Worm (Caenorhabditis elegans) whole organism, dauer: ENCODE measurements around the gene C05D12.4.

ENCODE experiments used
- unc-62 ChIP-seq: sonication (generic microtip); optimal IDR thresholded peaks from 2 replicates; lab custom pipeline; 2017; ENCODE audit warnings: missing biosample characterization, missing genetic modification reagents, missing genetic modification characterization

The C05D12.4 gene

ce11 chrII:11431584-11431983 is at the start of gene C05D12.4:
TSS of gene C05D12.4 (plus strand) at chrII:11431884.
- TF ChIP-seq unc-62 (GFP tag; lab: Kevin White, UChicago), result no peak

DNA sequence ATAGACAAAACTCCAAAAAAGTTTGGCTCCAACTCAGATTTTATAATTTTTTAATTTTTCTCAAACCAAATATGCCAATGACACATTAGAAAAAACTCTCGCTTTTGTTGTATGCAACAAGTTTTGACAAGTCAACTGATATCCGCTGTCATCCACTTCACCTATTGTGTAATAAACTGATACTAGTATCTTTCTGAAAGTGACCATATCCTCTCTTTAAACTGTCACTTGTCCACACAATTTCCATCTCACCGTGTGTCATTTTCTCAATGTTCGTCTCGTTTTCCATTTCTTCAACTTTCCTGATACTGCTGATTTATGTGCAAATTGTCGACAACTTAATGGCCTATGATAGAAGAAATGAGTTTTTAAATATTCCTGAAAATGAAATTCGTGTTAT is 48.6 kb upstream of the C05D12.4 start, which contains the start of the genes C33B4.5 and C33B4.4:
TSS of gene C33B4.5 (plus strand) at position 270 of the 400 bp plus-strand sequence.
TSS of gene C33B4.4 (minus strand) at position 385 of the 400 bp plus-strand sequence.
- TF ChIP-seq unc-62 (GFP tag; lab: Kevin White, UChicago), result no peak

DNA sequence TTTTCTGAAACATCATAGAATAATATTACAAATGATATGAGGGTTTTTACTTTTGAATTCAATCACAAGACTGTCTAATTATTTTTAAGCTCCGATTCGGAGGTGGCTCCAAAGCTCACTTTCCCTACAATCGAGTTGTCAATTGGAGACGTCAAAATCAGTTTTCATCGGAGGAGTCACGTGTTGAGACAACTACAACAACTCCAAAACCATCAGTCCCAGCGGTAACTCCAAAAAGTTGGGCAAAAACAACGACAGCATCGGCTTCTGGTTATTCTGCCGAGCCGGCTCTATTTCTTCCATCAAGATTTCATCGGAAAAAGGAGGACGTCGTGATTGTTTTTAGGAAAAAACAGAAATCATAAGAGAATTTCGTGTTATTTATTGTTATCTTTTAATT is 47.6 kb upstream of the C05D12.4 start:
- no peak for TF ChIP-seq unc-62 (GFP tag; lab: Kevin White, UChicago)

DNA sequence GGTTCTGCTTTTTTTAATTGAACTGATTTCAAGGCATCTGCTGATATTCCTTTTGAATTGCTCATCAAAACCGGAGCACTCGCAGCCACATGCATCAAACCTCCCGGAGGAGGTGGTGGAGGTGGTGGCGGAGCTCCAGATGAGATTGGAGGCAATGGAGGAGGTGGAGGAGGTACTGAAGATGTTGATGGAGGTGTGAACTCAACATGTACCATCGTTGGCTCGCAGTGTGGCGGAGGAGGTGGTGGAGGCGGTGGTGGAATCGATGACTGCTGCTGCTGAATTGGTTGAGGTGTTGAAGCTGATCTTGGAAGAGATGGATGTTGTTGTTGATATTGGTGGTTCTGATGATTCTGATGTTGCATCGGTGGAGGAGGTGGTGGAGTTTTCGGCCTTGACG is 44.7 kb upstream of the C05D12.4 start:
- no peak for TF ChIP-seq unc-62 (GFP tag; lab: Kevin White, UChicago)

ce11 chrII:11390865-11391264 is 40.8 kb upstream of the C05D12.4 start, which contains the start of gene shn-1:
TSS of gene shn-1 (minus strand) at chrII:11390965.
- no peak for TF ChIP-seq unc-62 (GFP tag; lab: Kevin White, UChicago)

DNA sequence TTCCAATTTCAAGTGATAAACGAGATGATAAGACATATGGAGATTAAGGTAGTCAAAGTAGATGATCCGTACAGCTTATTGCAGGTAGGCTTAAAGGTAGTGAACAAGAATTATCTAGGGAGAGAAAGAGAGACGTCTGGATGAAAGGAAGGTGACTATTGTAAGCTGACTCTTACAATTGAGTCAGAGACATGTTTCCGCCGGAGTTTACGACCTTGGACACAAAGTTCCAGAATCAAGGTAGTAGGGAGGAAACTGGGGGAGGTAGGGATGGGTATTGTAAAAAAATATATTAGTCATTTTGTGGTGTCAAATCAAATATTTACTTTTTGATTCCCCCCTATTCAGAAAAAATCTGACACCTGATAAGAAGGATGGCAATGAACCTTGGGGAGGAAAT is 39.3 kb upstream of the C05D12.4 start:
- no peak for TF ChIP-seq unc-62 (GFP tag; lab: Kevin White, UChicago)

ce11 chrII:11393787-11394186 is 37.9 kb upstream of the C05D12.4 start:
- no peak for TF ChIP-seq unc-62 (GFP tag; lab: Kevin White, UChicago)

DNA sequence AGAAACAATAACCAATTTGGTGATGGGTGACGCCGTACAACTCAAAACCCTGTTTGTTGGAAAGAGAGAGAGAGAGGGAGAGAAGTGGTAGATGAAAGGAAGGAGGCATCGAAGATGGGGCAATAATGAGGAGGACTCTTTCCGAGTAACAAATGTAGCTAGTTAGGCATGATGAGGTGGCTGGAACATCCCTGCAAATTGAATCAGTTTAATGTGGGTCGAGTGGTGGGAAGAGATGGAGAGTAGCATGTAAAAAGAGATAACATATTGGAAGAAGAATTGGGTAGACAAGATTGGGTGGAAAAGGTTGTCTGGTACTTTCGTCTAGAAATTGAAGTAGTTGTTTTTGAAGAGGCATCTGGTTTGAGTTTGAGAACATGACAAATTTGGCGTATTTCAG is 35.5 kb upstream of the C05D12.4 start:
- TF ChIP-seq unc-62 (GFP tag; lab: Kevin White, UChicago), result no peak

- TF ChIP-seq unc-62 (GFP tag; lab: Kevin White, UChicago), result no peak
Measured at ce11 chrII:11398787-11399186, 32.9 kb upstream of the C05D12.4 start.

DNA sequence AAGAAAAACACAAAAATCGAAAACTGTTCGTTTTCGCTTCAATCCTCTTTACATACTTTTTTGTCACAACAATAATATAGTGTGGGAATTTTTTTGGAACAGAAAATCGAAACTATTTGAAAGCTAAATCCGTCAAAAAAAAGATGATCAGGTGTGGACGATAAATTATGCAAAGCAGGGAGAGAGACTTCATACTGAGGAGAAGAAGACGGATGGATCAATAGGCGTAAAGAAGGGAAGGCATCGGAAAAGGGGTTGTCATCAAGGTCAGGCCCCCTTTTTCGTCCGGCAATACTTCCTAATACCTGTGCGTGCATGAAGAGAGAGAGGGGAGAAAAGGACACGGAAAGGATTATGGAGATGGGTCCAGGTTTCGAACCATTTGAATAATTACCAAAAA is 31.3 kb upstream of the C05D12.4 start:
- no peak for TF ChIP-seq unc-62 (GFP tag; lab: Kevin White, UChicago)

DNA sequence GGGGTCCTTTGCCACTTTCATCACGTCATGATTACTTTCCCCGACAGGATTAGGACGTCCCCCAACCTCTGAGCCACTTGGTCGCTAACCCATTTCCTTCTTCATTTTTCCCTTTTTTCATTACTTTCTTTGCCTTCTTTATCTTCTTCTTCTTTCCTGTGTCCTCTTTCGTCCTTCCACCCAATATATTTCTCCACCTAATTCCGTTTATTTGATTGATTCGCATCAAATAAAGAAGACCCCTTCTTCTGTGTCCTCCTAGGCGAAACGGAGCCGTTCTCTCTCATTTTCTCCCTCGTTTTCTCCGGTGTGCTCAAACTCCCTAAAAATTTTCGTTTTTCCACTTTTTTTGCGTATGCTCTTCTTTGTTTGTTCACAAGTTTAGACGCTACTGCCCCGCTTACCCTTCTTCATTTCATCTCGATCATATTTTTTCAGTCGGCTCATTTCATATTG is 22.0 kb upstream of the C05D12.4 start, which contains the start of gene C05D12.7:
TSS of gene C05D12.7 (plus strand) at position 406 of the 456 bp plus-strand sequence.
- TF ChIP-seq unc-62 (GFP tag; lab: Kevin White, UChicago), result no peak

- no peak for TF ChIP-seq unc-62 (GFP tag; lab: Kevin White, UChicago)
Measured at ce11 chrII:11415672-11416071, 16.0 kb upstream of the C05D12.4 start, which contains the start of gene C05D12.1. TSS of gene C05D12.1 (minus strand) at chrII:11415772.

DNA sequence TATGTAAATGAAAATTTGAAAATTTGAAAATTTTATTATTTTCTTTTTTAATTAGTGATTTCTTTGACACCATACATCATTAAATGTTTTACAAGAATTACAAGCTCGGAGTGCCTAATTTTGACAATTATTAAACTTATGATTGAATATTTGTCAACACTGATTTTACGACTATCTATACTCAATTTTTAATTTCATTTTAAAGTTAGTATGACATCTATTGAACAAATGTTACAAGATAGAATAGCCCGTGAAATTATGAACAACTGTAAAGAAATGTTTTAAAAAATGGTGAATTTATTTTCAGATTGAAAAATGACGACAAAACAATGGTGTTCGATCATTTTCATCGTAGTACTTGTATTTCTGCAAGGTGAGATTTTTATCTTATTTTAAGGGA is 13.7 kb upstream of the C05D12.4 start, which contains the start of gene C05D12.2:
TSS of gene C05D12.2 (plus strand) at position 301 of the 400 bp plus-strand sequence.
- TF ChIP-seq unc-62 (GFP tag; lab: Kevin White, UChicago), result no peak

- TF ChIP-seq unc-62 (GFP tag; lab: Kevin White, UChicago), result no peak
Measured at ce11 chrII:11418476-11418875, 13.2 kb upstream of the C05D12.4 start.

DNA sequence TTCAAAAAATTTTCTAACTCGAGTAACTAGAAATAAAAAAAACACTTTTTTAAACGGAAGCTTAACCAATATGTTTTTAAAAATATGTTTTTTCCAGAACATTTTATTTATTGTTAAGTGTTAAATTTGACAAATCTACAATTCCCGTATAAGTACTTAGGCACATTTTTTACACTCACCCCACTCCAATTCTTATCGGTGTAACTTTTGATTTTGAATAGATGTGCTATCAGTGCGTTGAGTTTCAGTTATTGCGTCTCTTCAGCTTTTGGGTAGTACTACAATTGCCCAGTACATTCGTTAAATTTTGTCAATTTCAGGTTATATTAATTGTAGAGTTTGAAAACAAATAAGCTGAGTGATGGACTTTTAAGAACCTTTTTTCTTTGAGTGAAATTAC is 7.7 kb upstream of the C05D12.4 start:
- no peak for TF ChIP-seq unc-62 (GFP tag; lab: Kevin White, UChicago)

DNA sequence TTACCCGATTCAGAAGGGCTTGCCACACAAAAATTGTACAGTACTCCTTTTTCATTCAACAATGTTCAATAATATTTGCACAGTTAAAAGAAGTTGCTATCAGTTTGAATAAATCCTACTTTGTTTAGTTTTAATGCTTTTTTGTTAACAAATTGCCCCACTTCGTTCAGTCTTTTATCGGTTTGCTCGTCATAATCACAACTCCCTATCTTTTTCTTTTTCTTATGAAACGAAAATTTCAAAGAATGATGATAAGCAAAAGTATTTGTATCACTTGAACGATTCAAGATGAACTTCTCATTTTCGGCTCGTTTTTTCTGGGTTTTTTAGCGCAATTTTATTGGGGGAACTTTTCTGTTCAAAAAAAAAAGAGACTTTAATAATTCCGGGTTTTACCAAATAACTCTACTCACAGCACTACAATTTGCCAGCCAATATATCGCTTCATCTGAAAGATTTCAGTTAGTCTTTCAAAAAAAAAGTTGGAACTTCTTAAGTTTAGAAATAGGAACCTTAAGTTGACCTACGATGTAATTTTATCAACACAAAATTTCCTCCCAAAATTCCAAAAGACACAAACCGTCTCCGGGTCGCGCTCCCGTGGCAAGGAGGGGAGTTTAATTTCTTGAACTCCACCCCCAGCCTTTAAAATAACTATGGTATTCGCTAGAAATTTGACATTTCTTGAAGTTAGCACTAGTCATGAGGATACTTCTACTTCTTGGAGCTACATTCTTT is 6.9 kb upstream of the C05D12.4 start, which contains the start of gene C05D12.3:
TSS of gene C05D12.3 (plus strand) at position 688 of the 738 bp plus-strand sequence.
- no peak for TF ChIP-seq unc-62 (GFP tag; lab: Kevin White, UChicago)

- no peak for TF ChIP-seq unc-62 (GFP tag; lab: Kevin White, UChicago)
Measured at ce11 chrII:11427322-11427721, 4.4 kb upstream of the C05D12.4 start.
